Fruit fly (Drosophila melanogaster): ENCODE measurements around the gene CG7071.
A peak's percentile ranks its signal among the peaks of the same experiment; 100 is the strongest.

Gene CG7071

DNA sequence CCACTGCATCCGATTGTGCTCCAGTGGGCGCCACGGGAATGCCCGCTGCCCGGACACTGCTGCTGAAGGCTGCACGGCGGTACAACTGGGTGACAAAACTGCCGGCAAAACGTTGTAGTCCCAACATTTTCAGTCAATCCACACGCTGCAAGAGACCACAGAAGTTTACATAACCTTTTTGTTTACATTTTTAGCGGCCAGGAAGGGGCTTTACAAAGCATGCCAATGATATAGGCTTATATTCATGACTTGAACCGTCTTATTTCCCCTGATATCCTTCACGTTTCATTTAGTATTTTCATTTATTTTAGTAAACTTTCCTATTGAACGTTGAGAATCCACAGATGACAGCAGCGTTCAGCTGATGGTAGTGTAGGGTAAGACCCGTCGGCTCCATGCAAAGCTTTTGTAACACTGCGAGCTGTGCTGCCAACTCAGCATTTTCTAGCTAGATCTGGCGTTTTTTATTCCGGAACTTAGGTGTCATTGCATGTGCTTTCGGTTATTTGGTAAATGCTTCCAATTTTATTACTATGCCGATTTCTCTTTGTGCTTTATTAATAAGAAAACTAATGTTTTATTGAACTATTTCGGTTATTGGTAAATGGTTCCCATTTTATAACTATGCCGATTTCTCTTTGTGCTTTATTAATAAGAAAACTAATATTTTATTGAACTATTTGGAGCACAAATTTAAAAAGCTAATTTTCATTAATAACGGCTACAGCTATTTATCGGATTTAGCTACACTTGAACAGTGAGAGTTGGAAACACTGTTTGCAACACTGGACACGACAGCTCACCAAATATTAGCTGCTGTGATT lies 48.3 kb downstream of the CG7071 start, which contains the start of the genes CG13850 and lqfR (continued):
- TF ChIP-seq Hr39 (GFP tag; optimal IDR thresholded peaks at IDR 0.05) (peak; percentile 80), CG4318 (GFP tag; optimal IDR thresholded peaks at IDR 0.05) (no peak), CG6792 (GFP tag; optimal IDR thresholded peaks at IDR 0.05) (peak; percentile 65), CG10631 (GFP tag; optimal IDR thresholded peaks at IDR 0.05) (peak; percentile 80), Eip93F (GFP tag; optimal IDR thresholded peaks at IDR 0.05) (no peak), CG15336 (GFP tag; IDR thresholded peaks at IDR 0.05) (no peak), CG6163 (GFP tag; IDR thresholded peaks at IDR 0.05) (peak; percentile 61; the same call in 1 of the 3 replicates), spab (GFP tag; optimal IDR thresholded peaks at IDR 0.05) (no peak), fd85E (GFP tag; optimal IDR thresholded peaks at IDR 0.05) (peak; percentile 38), CG1621 (tag; optimal IDR thresholded peaks at IDR 0.05) (no peak), CG6276 (GFP tag; optimal IDR thresholded peaks at IDR 0.05) (no peak), CG16779 (tag; optimal IDR thresholded peaks at IDR 0.05) (no peak), CG31627 (GFP tag; optimal IDR thresholded peaks at IDR 0.05) (peak; percentile 83), eg (GFP tag; IDR thresholded peaks at IDR 0.05) (peak; percentile 47; the same call in 2 of the 3 replicates), Eip75B (GFP tag; optimal IDR thresholded peaks at IDR 0.05) (peak; percentile 79), Sox14 (GFP tag; optimal IDR thresholded peaks at IDR 0.05) (peak; percentile 79), Sox15 (GFP tag; optimal IDR thresholded peaks at IDR 0.05) (peak; percentile 70), lz (GFP tag; optimal IDR thresholded peaks at IDR 0.05) (peak; percentile 81), esn (GFP tag; optimal IDR thresholded peaks at IDR 0.05) (peak; percentile 87), CG11902 (GFP tag; optimal IDR thresholded peaks at IDR 0.05) (peak; percentile 72), CG6808 (GFP tag; optimal IDR thresholded peaks at IDR 0.05) (no peak), CG32006 (GFP tag; optimal IDR thresholded peaks at IDR 0.05) (no peak)

dm6 chr3R:22411879-22412587 lies 49.6 kb downstream of the CG7071 start:
- TF ChIP-seq achi (GFP tag; optimal IDR thresholded peaks at IDR 0.05) (no peak), ss (GFP tag; optimal IDR thresholded peaks at IDR 0.05) (no peak), svp (GFP tag) (peak; percentile 73), Sox15 (GFP tag; optimal IDR thresholded peaks at IDR 0.05) (no peak), CG8319 (GFP tag; optimal IDR thresholded peaks at IDR 0.05) (no peak), CG6808 (GFP tag; optimal IDR thresholded peaks at IDR 0.05) (no peak), CG3032 (tag; optimal IDR thresholded peaks at IDR 0.05) (no peak), esn (GFP tag; optimal IDR thresholded peaks at IDR 0.05) (no peak), topi (GFP tag; optimal IDR thresholded peaks at IDR 0.05) (no peak), CG8119 (GFP tag; IDR thresholded peaks at IDR 0.05) (no peak), Ets96B (tag; optimal IDR thresholded peaks at IDR 0.05) (no peak), OdsH (GFP tag; optimal IDR thresholded peaks at IDR 0.05) (no peak), fkh (GFP tag; optimal IDR thresholded peaks at IDR 0.05) (peak; percentile 86), CG16779 (tag; optimal IDR thresholded peaks at IDR 0.05) (no peak), vri (GFP tag; optimal IDR thresholded peaks at IDR 0.05) (peak; percentile 27), CG7368 (GFP tag; optimal IDR thresholded peaks at IDR 0.05) (no peak), Gug (GFP tag; IDR thresholded peaks at IDR 0.05) (no peak), Eip93F (GFP tag; optimal IDR thresholded peaks at IDR 0.05) (no peak), CG6163 (GFP tag; IDR thresholded peaks at IDR 0.05) (no peak), Eip75B (GFP tag; optimal IDR thresholded peaks at IDR 0.05) (no peak), Met (GFP tag; optimal IDR thresholded peaks at IDR 0.05) (no peak), CG32006 (GFP tag; optimal IDR thresholded peaks at IDR 0.05) (no peak), Ets21C (GFP tag; optimal IDR thresholded peaks at IDR 0.05) (no peak), CG3919 (GFP tag; optimal IDR thresholded peaks at IDR 0.05) (no peak), CG31627 (GFP tag; optimal IDR thresholded peaks at IDR 0.05) (no peak), acj6 (GFP tag; optimal IDR thresholded peaks at IDR 0.05) (no peak), CG8632 (GFP tag; optimal IDR thresholded peaks at IDR 0.05) (no peak), spab (GFP tag; optimal IDR thresholded peaks at IDR 0.05) (no peak), dac (GFP tag; optimal IDR thresholded peaks at IDR 0.05) (no peak), Sox14 (GFP tag; optimal IDR thresholded peaks at IDR 0.05) (no peak), fd59A (GFP tag; optimal IDR thresholded peaks at IDR 0.05) (no peak), Eip78C (GFP tag) (peak; percentile 27), CG6276 (GFP tag; optimal IDR thresholded peaks at IDR 0.05) (no peak)

All from whole organism, prepupa.